Fruit fly (Drosophila melanogaster) whole organism, prepupa: ENCODE measurements around the gene alpha-Est8.

ENCODE experiments used
- Blimp-1 ChIP-seq: fragments of 200-800 bp; sonication (Bioruptor generic); optimal IDR thresholded peaks from 3 replicates; lab custom pipeline; 2017; ENCODE audit warnings: missing biosample characterization, missing genetic modification characterization, mild to moderate bottlenecking, moderate library complexity, missing genetic modification reagents
- CG10631 ChIP-seq: fragments of 200-800 bp; sonication (Bioruptor generic); optimal IDR thresholded peaks from 2 replicates; lab custom pipeline; 2016; ENCODE audit warnings: missing biosample characterization, missing genetic modification characterization
- CG10669 ChIP-seq: fragments of 200-800 bp; sonication (Bioruptor generic); optimal IDR thresholded peaks from 3 replicates; lab custom pipeline; 2018; ENCODE audit warnings: missing biosample characterization, mild to moderate bottlenecking, missing genetic modification characterization, moderate library complexity
- CG11294 ChIP-seq: fragments of 200-800 bp; sonication (Bioruptor generic); IDR thresholded peaks from 2 replicates; pipeline ENCODE4 v1.3.6; 2022; ENCODE audit warnings: missing biosample characterization, missing genetic modification characterization
- CG11902 ChIP-seq: fragments of 200-800 bp; sonication (Bioruptor generic); optimal IDR thresholded peaks from 3 replicates; lab custom pipeline; 2016; ENCODE audit warnings: missing biosample characterization, missing genetic modification characterization
- CG15336 ChIP-seq: fragments of 200-800 bp; sonication (Bioruptor generic); IDR thresholded peaks from 2 replicates; pipeline ENCODE4 v1.3.6; 2022; ENCODE audit warnings: missing biosample characterization, missing genetic modification characterization
- CG1621 ChIP-seq: fragments of 200-800 bp; sonication (Bioruptor generic); optimal IDR thresholded peaks from 3 replicates; lab custom pipeline; 2018; ENCODE audit warnings: missing biosample characterization, mild to moderate bottlenecking, missing genetic modification characterization
- CG16779 ChIP-seq: fragments of 200-800 bp; sonication (Bioruptor generic); optimal IDR thresholded peaks from 3 replicates; lab custom pipeline; 2017; ENCODE audit warnings: missing biosample characterization, mild to moderate bottlenecking, missing genetic modification characterization
- CG3032 ChIP-seq: fragments of 200-800 bp; optimal IDR thresholded peaks from 2 replicates; lab custom pipeline; 2019; ENCODE audit warnings: missing biosample characterization, mild to moderate bottlenecking, missing genetic modification characterization, moderate library complexity
- CG32006 ChIP-seq: fragments of 200-800 bp; sonication (Bioruptor generic); optimal IDR thresholded peaks from 3 replicates; lab custom pipeline; 2017; ENCODE audit warnings: missing biosample characterization, mild to moderate bottlenecking, missing genetic modification characterization
- CG34406 ChIP-seq: fragments of 200-800 bp; sonication (Bioruptor generic); optimal IDR thresholded peaks from 3 replicates; lab custom pipeline; 2016; ENCODE audit warnings: missing biosample characterization, missing genetic modification characterization
- CG3919 ChIP-seq: fragments of 200-800 bp; sonication (Bioruptor generic); optimal IDR thresholded peaks from 3 replicates; lab custom pipeline; 2016; ENCODE audit warnings: missing biosample characterization, missing genetic modification characterization
- CG6163 ChIP-seq: fragments of 200-800 bp; sonication (Bioruptor generic); IDR thresholded peaks from 3 replicates; pipeline ENCODE4 v1.3.6; 2022; ENCODE audit warnings: missing biosample characterization, missing genetic modification characterization
- CG6276 ChIP-seq: fragments of 200-800 bp; sonication (Bioruptor generic); optimal IDR thresholded peaks from 2 replicates; lab custom pipeline; 2017; ENCODE audit warnings: missing biosample characterization, mild to moderate bottlenecking, missing genetic modification characterization
- CG6792 ChIP-seq: fragments of 200-800 bp; sonication (Bioruptor generic); optimal IDR thresholded peaks from 3 replicates; lab custom pipeline; 2016; ENCODE audit warnings: missing biosample characterization, missing genetic modification characterization
- CG6808 ChIP-seq: fragments of 200-800 bp; sonication (Bioruptor generic); optimal IDR thresholded peaks from 3 replicates; lab custom pipeline; 2017; ENCODE audit warnings: missing biosample characterization, missing genetic modification characterization, mild to moderate bottlenecking, moderate library complexity, missing genetic modification reagents
- CG6854 ChIP-seq: fragments of 200-800 bp; sonication (Bioruptor generic); optimal IDR thresholded peaks from 2 replicates; lab custom pipeline; 2017; ENCODE audit warnings: missing biosample characterization, mild to moderate bottlenecking, missing genetic modification characterization
- CG7368 ChIP-seq: fragments of 200-800 bp; sonication (Bioruptor generic); optimal IDR thresholded peaks from 3 replicates; lab custom pipeline; 2016; ENCODE audit warnings: missing biosample characterization, missing genetic modification characterization
- CG8119 ChIP-seq: fragments of 200-800 bp; sonication (Bioruptor generic); IDR thresholded peaks from 3 replicates; pipeline ENCODE4 v1.3.6; 2022; ENCODE audit warnings: missing biosample characterization, missing genetic modification characterization
- CG8319 ChIP-seq: fragments of 200-800 bp; sonication (Bioruptor generic); optimal IDR thresholded peaks from 3 replicates; lab custom pipeline; 2016; ENCODE audit warnings: missing biosample characterization, missing genetic modification characterization
- CG8632 ChIP-seq: fragments of 200-800 bp; sonication (Bioruptor generic); optimal IDR thresholded peaks from 3 replicates; lab custom pipeline; 2016; ENCODE audit warnings: missing biosample characterization, missing genetic modification characterization
- CG9139 ChIP-seq: fragments of 200-800 bp; sonication (Bioruptor generic); optimal IDR thresholded peaks from 3 replicates; lab custom pipeline; 2017; ENCODE audit warnings: missing biosample characterization, mild to moderate bottlenecking, missing genetic modification characterization
- Eip78C ChIP-seq: fragments of 200-800 bp; sonication (Bioruptor generic); peaks from one replicate; lab custom pipeline; 2016; ENCODE audit warnings: missing biosample characterization, missing genetic modification characterization
- Eip93F ChIP-seq: fragments of 200-800 bp; sonication (Bioruptor generic); optimal IDR thresholded peaks from 2 replicates; lab custom pipeline; 2016; ENCODE audit warnings: missing biosample characterization, mild to moderate bottlenecking, missing genetic modification characterization
- Gug ChIP-seq: fragments of 200-800 bp; sonication (Bioruptor generic); IDR thresholded peaks from 2 replicates; pipeline ENCODE4 v1.3.6; 2022; ENCODE audit warnings: missing biosample characterization, missing genetic modification characterization
- Hr38 ChIP-seq: sonication (Bioruptor generic); optimal IDR thresholded peaks from 2 replicates; lab custom pipeline; 2016; ENCODE audit warnings: missing biosample characterization, missing genetic modification characterization
- Hr39 ChIP-seq: fragments of 200-800 bp; sonication (Bioruptor generic); optimal IDR thresholded peaks from 2 replicates; lab custom pipeline; 2016; ENCODE audit warnings: missing biosample characterization, missing genetic modification characterization
- Hr4 ChIP-seq: fragments of 200-800 bp; sonication (Bioruptor generic); optimal IDR thresholded peaks from 3 replicates; lab custom pipeline; 2016; ENCODE audit warnings: missing biosample characterization, missing genetic modification characterization
- Lpt ChIP-seq: fragments of 200-800 bp; sonication (Bioruptor generic); optimal IDR thresholded peaks from 3 replicates; lab custom pipeline; 2016; ENCODE audit warnings: missing biosample characterization, missing genetic modification characterization
- OdsH ChIP-seq: fragments of 200-800 bp; sonication (Bioruptor generic); optimal IDR thresholded peaks from 3 replicates; lab custom pipeline; 2016; ENCODE audit warnings: missing biosample characterization, missing genetic modification characterization
- Sox102F ChIP-seq: fragments of 200-800 bp; sonication (Bioruptor generic); optimal IDR thresholded peaks from 2 replicates; lab custom pipeline; 2016; ENCODE audit warnings: missing biosample characterization, mild to moderate bottlenecking, missing genetic modification characterization
- Sox14 ChIP-seq: fragments of 200-800 bp; sonication (Bioruptor generic); optimal IDR thresholded peaks from 3 replicates; lab custom pipeline; 2016; ENCODE audit warnings: missing biosample characterization, missing genetic modification characterization
- achi ChIP-seq: fragments of 200-800 bp; sonication (Bioruptor generic); optimal IDR thresholded peaks from 3 replicates; lab custom pipeline; 2016; ENCODE audit warnings: missing biosample characterization, missing genetic modification characterization
- acj6 ChIP-seq: fragments of 200-800 bp; sonication (Bioruptor generic); optimal IDR thresholded peaks from 3 replicates; lab custom pipeline; 2016; ENCODE audit warnings: missing biosample characterization, missing genetic modification characterization
- dac ChIP-seq: fragments of 200-800 bp; sonication (Bioruptor generic); optimal IDR thresholded peaks from 2 replicates; lab custom pipeline; 2017; ENCODE audit warnings: missing biosample characterization, mild to moderate bottlenecking, missing genetic modification characterization
- eg ChIP-seq: fragments of 200-800 bp; sonication (Bioruptor generic); IDR thresholded peaks from 3 replicates; pipeline ENCODE4 v1.3.6; 2022; ENCODE audit warnings: missing biosample characterization, missing genetic modification characterization
- esn ChIP-seq: fragments of 200-800 bp; sonication (Bioruptor generic); optimal IDR thresholded peaks from 2 replicates; lab custom pipeline; 2016; ENCODE audit warnings: missing biosample characterization, mild to moderate bottlenecking, missing genetic modification characterization, moderate library complexity
- fd59A ChIP-seq: fragments of 200-800 bp; sonication (Bioruptor generic); optimal IDR thresholded peaks from 2 replicates; lab custom pipeline; 2017; ENCODE audit warnings: missing biosample characterization, mild to moderate bottlenecking, missing genetic modification characterization, missing genetic modification reagents
- fd85E ChIP-seq: fragments of 200-800 bp; sonication (Bioruptor generic); optimal IDR thresholded peaks from 3 replicates; lab custom pipeline; 2016; ENCODE audit warnings: missing biosample characterization, missing genetic modification characterization
- fkh ChIP-seq: fragments of 200-800 bp; sonication (Bioruptor generic); optimal IDR thresholded peaks from 3 replicates; lab custom pipeline; 2017; ENCODE audit warnings: missing biosample characterization, mild to moderate bottlenecking, missing genetic modification characterization, moderate library complexity
- net ChIP-seq: fragments of 200-800 bp; sonication (Bioruptor generic); optimal IDR thresholded peaks from 3 replicates; lab custom pipeline; 2016; ENCODE audit warnings: missing biosample characterization, missing genetic modification characterization
- pdm3 ChIP-seq: fragments of 200-800 bp; sonication (Bioruptor generic); optimal IDR thresholded peaks from 3 replicates; lab custom pipeline; 2016; ENCODE audit warnings: missing biosample characterization, missing genetic modification characterization
- salr ChIP-seq, 2 experiments: fragments of 200-800 bp; sonication (Bioruptor generic); optimal IDR thresholded peaks; 3 replicates each; lab custom pipeline; 2016 to 2018; ENCODE audit warnings: missing biosample characterization in 2 of 2, missing genetic modification characterization in 2 of 2, mild to moderate bottlenecking in 1 of 2
- spab ChIP-seq: fragments of 200-800 bp; sonication (Bioruptor generic); optimal IDR thresholded peaks from 2 replicates; lab custom pipeline; 2017; ENCODE audit warnings: missing biosample characterization, mild to moderate bottlenecking, missing genetic modification characterization, missing genetic modification reagents
- ss ChIP-seq, 2 experiments: fragments of 200-800 bp; sonication (Bioruptor generic); optimal IDR thresholded peaks; 2 replicates in 1 of 2; 3 replicates in 1 of 2; lab custom pipeline; 2017 to 2018; ENCODE audit warnings: mild to moderate bottlenecking in 2 of 2, missing biosample characterization in 2 of 2, missing genetic modification characterization in 2 of 2, moderate library complexity in 1 of 2
- svp ChIP-seq: fragments of 200-800 bp; sonication (Bioruptor generic); peaks from one replicate; lab custom pipeline; 2016; ENCODE audit warnings: missing biosample characterization, missing genetic modification characterization

alpha-Est8 gene

dm6 chr3R:7493171-7493570 is 22.3 kb downstream of the alpha-Est8 start, which contains the start of gene CG42656:
Gene CG42656 (minus strand): TSS chr3R:7493271.
- no peak for TF ChIP-seq Sox102F (GFP tag; lab: Kevin White, UChicago)
- TF ChIP-seq CG16779: no peak
- TF ChIP-seq CG10631 (GFP tag; lab: Kevin White, UChicago): no peak
- no peak for TF ChIP-seq Hr38 (GFP tag; lab: Kevin White, UChicago)
- no peak for TF ChIP-seq CG6854
- TF ChIP-seq CG8319: no peak
- TF ChIP-seq salr (GFP tag; optimal IDR thresholded peaks at IDR 0.05; lab: Kevin White, UChicago): no peak

- TF ChIP-seq fkh: peak; percentile 79
- TF ChIP-seq Hr4 (GFP tag; lab: Kevin White, UChicago): peak; percentile 31
- TF ChIP-seq svp (GFP tag; lab: Kevin White, UChicago): peak; percentile 78
- peak; percentile 72 for TF ChIP-seq Eip78C (GFP tag; lab: Kevin White, UChicago)
- TF ChIP-seq Hr38 (GFP tag; lab: Kevin White, UChicago): no peak
- peak; percentile 36 for TF ChIP-seq CG32006 (GFP tag; lab: Kevin White, UChicago)
- TF ChIP-seq salr (GFP tag; optimal IDR thresholded peaks at IDR 0.05; lab: Kevin White, UChicago): peak in 1 of 2 experiments; percentile 23
- TF ChIP-seq CG11902: no peak
- TF ChIP-seq, all 60 proteins: peak for 6
Observed at dm6 chr3R:7492099-7492498, 23.4 kb downstream of the alpha-Est8 start.

DNA sequence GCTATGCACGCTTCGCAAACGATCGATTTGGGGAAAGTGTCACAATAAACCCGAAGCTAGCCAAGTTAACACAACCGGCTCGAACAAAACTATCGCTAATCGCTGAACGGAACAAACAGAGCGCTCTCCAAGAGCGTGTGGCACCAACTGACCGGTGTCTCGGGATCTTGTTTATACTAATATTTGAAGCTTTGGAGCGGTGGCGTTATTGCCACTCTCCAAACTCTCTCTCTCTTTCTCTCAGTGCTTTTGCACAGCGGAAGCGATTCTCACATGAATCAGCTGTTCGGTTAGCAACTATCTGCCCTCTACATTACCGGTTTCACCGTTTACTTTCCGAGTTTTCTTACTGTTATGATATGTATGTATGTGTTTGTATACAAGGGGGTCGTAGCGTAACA is 24.0 kb downstream of the alpha-Est8 start:
- no peak for TF ChIP-seq acj6
- TF ChIP-seq CG8119 (GFP tag; lab: Robert Waterston, UW): no peak
- peak; percentile 48 for TF ChIP-seq CG6854
- no peak for TF ChIP-seq spab (GFP tag; lab: Kevin White, UChicago)
- 0 out of 2 replicates have a peak, but pooled peaks have one; percentile 6 for TF ChIP-seq CG15336 (GFP tag; lab: Robert Waterston, UW)
- TF ChIP-seq net (GFP tag; lab: Kevin White, UChicago): no peak
- no peak for TF ChIP-seq Lpt (GFP tag; lab: Kevin White, UChicago)
- no peak for TF ChIP-seq esn (GFP tag; lab: Kevin White, UChicago)
- TF ChIP-seq fd85E (GFP tag; lab: Kevin White, UChicago): peak; percentile 16
- TF ChIP-seq fkh: peak; percentile 28
- no peak for TF ChIP-seq CG9139 (GFP tag; lab: Kevin White, UChicago)
- no peak for TF ChIP-seq Gug (GFP tag; lab: Robert Waterston, UW)
- TF ChIP-seq, all 60 proteins: peak for 4

DNA sequence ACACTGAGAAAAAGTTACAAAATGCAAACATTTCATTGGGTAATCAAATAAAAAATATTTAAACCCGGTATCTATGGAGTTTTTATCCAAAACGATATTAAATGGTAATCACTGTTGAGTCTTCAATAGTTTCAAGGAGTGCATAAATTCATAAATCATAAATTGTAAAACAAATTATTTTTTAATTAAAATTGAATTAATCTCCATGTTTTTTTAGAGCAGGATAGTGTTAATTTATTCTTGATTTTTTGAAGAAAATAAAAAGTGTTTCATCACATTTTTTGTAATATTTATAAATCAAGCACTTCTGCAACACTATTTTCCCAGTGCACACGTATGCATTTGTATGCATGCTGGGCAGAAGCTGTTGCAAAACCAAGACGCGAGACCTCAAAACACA is 24.6 kb downstream of the alpha-Est8 start:
- TF ChIP-seq CG3032 (tag; lab: Kevin White, UChicago): peak; percentile 69
- peak; percentile 81 for TF ChIP-seq achi (GFP tag; lab: Kevin White, UChicago)
- peak; percentile 81 for TF ChIP-seq CG34406
- peak; percentile 84 for TF ChIP-seq pdm3
- peak; percentile 29 for TF ChIP-seq Blimp-1 (GFP tag; lab: Kevin White, UChicago)
- TF ChIP-seq eg (GFP tag; lab: Robert Waterston, UW): peak; percentile 76
- TF ChIP-seq OdsH (GFP tag; lab: Kevin White, UChicago): peak; percentile 89
- peak; percentile 27 for TF ChIP-seq fd59A
- TF ChIP-seq CG6276 (GFP tag; lab: Kevin White, UChicago): peak; percentile 84
- peak; percentile 74 for TF ChIP-seq Hr39
- peak; percentile 71 for TF ChIP-seq Sox14 (GFP tag; lab: Kevin White, UChicago)
- peak; percentile 44 for TF ChIP-seq dac
- peak; percentile 78 for TF ChIP-seq CG8632 (GFP tag; lab: Kevin White, UChicago)
- peak in 1 of 2 experiments; percentile 60 for TF ChIP-seq ss (GFP tag; optimal IDR thresholded peaks at IDR 0.05; lab: Kevin White, UChicago)
- peak; percentile 56; the same call in 2 of the 3 replicates for TF ChIP-seq CG6163 (GFP tag; lab: Robert Waterston, UW)
- peak; percentile 42 for TF ChIP-seq CG6808
- TF ChIP-seq CG1621 (tag; lab: Kevin White, UChicago): no peak
- TF ChIP-seq CG6792 (GFP tag; lab: Kevin White, UChicago): peak; percentile 69
- peak; percentile 81 for TF ChIP-seq net (GFP tag; lab: Kevin White, UChicago)
- TF ChIP-seq CG11294: peak; percentile 40
- no peak for TF ChIP-seq Eip93F (GFP tag; lab: Kevin White, UChicago)
- TF ChIP-seq CG7368 (GFP tag; lab: Kevin White, UChicago): peak; percentile 60
- no peak for TF ChIP-seq fkh
- no peak for TF ChIP-seq CG9139 (GFP tag; lab: Kevin White, UChicago)
- TF ChIP-seq CG3919: peak; percentile 75
- TF ChIP-seq acj6: peak; percentile 85
- TF ChIP-seq Hr4 (GFP tag; lab: Kevin White, UChicago): peak; percentile 90
- TF ChIP-seq CG10669 (GFP tag; lab: Kevin White, UChicago): peak; percentile 45
